Fruit fly (Drosophila melanogaster) whole organism, prepupa: ENCODE results near the gene CG5217.

Source experiments
- Blimp-1 ChIP-seq: fragments of 200-800 bp; sonication (Bioruptor generic); optimal IDR thresholded peaks from 3 replicates; lab custom pipeline; 2017; ENCODE audit warnings: missing biosample characterization, missing genetic modification characterization, mild to moderate bottlenecking, moderate library complexity, missing genetic modification reagents
- CG10631 ChIP-seq: fragments of 200-800 bp; sonication (Bioruptor generic); optimal IDR thresholded peaks from 2 replicates; lab custom pipeline; 2016; ENCODE audit warnings: missing biosample characterization, missing genetic modification characterization
- CG10669 ChIP-seq: fragments of 200-800 bp; sonication (Bioruptor generic); optimal IDR thresholded peaks from 3 replicates; lab custom pipeline; 2018; ENCODE audit warnings: missing biosample characterization, mild to moderate bottlenecking, missing genetic modification characterization, moderate library complexity
- CG11294 ChIP-seq: fragments of 200-800 bp; sonication (Bioruptor generic); IDR thresholded peaks from 2 replicates; pipeline ENCODE4 v1.3.6; 2022; ENCODE audit warnings: missing biosample characterization, missing genetic modification characterization
- CG11762 ChIP-seq: fragments of 200-800 bp; sonication (Bioruptor generic); optimal IDR thresholded peaks from 3 replicates; lab custom pipeline; 2016; ENCODE audit warnings: missing biosample characterization, missing genetic modification characterization; ENCODE audit not compliant: insufficient read depth
- CG11902 ChIP-seq: fragments of 200-800 bp; sonication (Bioruptor generic); optimal IDR thresholded peaks from 3 replicates; lab custom pipeline; 2016; ENCODE audit warnings: missing biosample characterization, missing genetic modification characterization
- CG15336 ChIP-seq: fragments of 200-800 bp; sonication (Bioruptor generic); IDR thresholded peaks from 2 replicates; pipeline ENCODE4 v1.3.6; 2022; ENCODE audit warnings: missing biosample characterization, missing genetic modification characterization
- CG16779 ChIP-seq: fragments of 200-800 bp; sonication (Bioruptor generic); optimal IDR thresholded peaks from 3 replicates; lab custom pipeline; 2017; ENCODE audit warnings: missing biosample characterization, mild to moderate bottlenecking, missing genetic modification characterization
- CG3032 ChIP-seq: fragments of 200-800 bp; optimal IDR thresholded peaks from 2 replicates; lab custom pipeline; 2019; ENCODE audit warnings: missing biosample characterization, mild to moderate bottlenecking, missing genetic modification characterization, moderate library complexity
- CG31627 ChIP-seq: fragments of 200-800 bp; sonication (Bioruptor generic); optimal IDR thresholded peaks from 3 replicates; lab custom pipeline; 2016; ENCODE audit warnings: missing biosample characterization, missing genetic modification characterization
- CG32006 ChIP-seq: fragments of 200-800 bp; sonication (Bioruptor generic); optimal IDR thresholded peaks from 3 replicates; lab custom pipeline; 2017; ENCODE audit warnings: missing biosample characterization, mild to moderate bottlenecking, missing genetic modification characterization
- CG34406 ChIP-seq: fragments of 200-800 bp; sonication (Bioruptor generic); optimal IDR thresholded peaks from 3 replicates; lab custom pipeline; 2016; ENCODE audit warnings: missing biosample characterization, missing genetic modification characterization
- CG3919 ChIP-seq: fragments of 200-800 bp; sonication (Bioruptor generic); optimal IDR thresholded peaks from 3 replicates; lab custom pipeline; 2016; ENCODE audit warnings: missing biosample characterization, missing genetic modification characterization
- CG6163 ChIP-seq: fragments of 200-800 bp; sonication (Bioruptor generic); IDR thresholded peaks from 3 replicates; pipeline ENCODE4 v1.3.6; 2022; ENCODE audit warnings: missing biosample characterization, missing genetic modification characterization
- CG6276 ChIP-seq: fragments of 200-800 bp; sonication (Bioruptor generic); optimal IDR thresholded peaks from 2 replicates; lab custom pipeline; 2017; ENCODE audit warnings: missing biosample characterization, mild to moderate bottlenecking, missing genetic modification characterization
- CG6854 ChIP-seq: fragments of 200-800 bp; sonication (Bioruptor generic); optimal IDR thresholded peaks from 2 replicates; lab custom pipeline; 2017; ENCODE audit warnings: missing biosample characterization, mild to moderate bottlenecking, missing genetic modification characterization
- CG7368 ChIP-seq: fragments of 200-800 bp; sonication (Bioruptor generic); optimal IDR thresholded peaks from 3 replicates; lab custom pipeline; 2016; ENCODE audit warnings: missing biosample characterization, missing genetic modification characterization
- CG8119 ChIP-seq: fragments of 200-800 bp; sonication (Bioruptor generic); IDR thresholded peaks from 3 replicates; pipeline ENCODE4 v1.3.6; 2022; ENCODE audit warnings: missing biosample characterization, missing genetic modification characterization
- CG8319 ChIP-seq: fragments of 200-800 bp; sonication (Bioruptor generic); optimal IDR thresholded peaks from 3 replicates; lab custom pipeline; 2016; ENCODE audit warnings: missing biosample characterization, missing genetic modification characterization
- CG8632 ChIP-seq: fragments of 200-800 bp; sonication (Bioruptor generic); optimal IDR thresholded peaks from 3 replicates; lab custom pipeline; 2016; ENCODE audit warnings: missing biosample characterization, missing genetic modification characterization
- CG9139 ChIP-seq: fragments of 200-800 bp; sonication (Bioruptor generic); optimal IDR thresholded peaks from 3 replicates; lab custom pipeline; 2017; ENCODE audit warnings: missing biosample characterization, mild to moderate bottlenecking, missing genetic modification characterization
- Eip75B ChIP-seq: fragments of 200-800 bp; sonication (Bioruptor generic); optimal IDR thresholded peaks from 3 replicates; lab custom pipeline; 2016; ENCODE audit warnings: missing biosample characterization, missing genetic modification characterization
- Eip78C ChIP-seq: fragments of 200-800 bp; sonication (Bioruptor generic); peaks from one replicate; lab custom pipeline; 2016; ENCODE audit warnings: missing biosample characterization, missing genetic modification characterization
- Eip93F ChIP-seq: fragments of 200-800 bp; sonication (Bioruptor generic); optimal IDR thresholded peaks from 2 replicates; lab custom pipeline; 2016; ENCODE audit warnings: missing biosample characterization, mild to moderate bottlenecking, missing genetic modification characterization
- Ets21C ChIP-seq: fragments of 200-800 bp; sonication (Bioruptor generic); optimal IDR thresholded peaks from 3 replicates; lab custom pipeline; 2016; ENCODE audit warnings: missing biosample characterization, missing genetic modification characterization
- Ets96B ChIP-seq: fragments of 200-800 bp; optimal IDR thresholded peaks from 2 replicates; lab custom pipeline; 2019; ENCODE audit warnings: missing biosample characterization, mild to moderate bottlenecking, missing genetic modification characterization, moderate library complexity
- Gug ChIP-seq: fragments of 200-800 bp; sonication (Bioruptor generic); IDR thresholded peaks from 2 replicates; pipeline ENCODE4 v1.3.6; 2022; ENCODE audit warnings: missing biosample characterization, missing genetic modification characterization
- Hr38 ChIP-seq: sonication (Bioruptor generic); optimal IDR thresholded peaks from 2 replicates; lab custom pipeline; 2016; ENCODE audit warnings: missing biosample characterization, missing genetic modification characterization
- Hr4 ChIP-seq: fragments of 200-800 bp; sonication (Bioruptor generic); optimal IDR thresholded peaks from 3 replicates; lab custom pipeline; 2016; ENCODE audit warnings: missing biosample characterization, missing genetic modification characterization
- Lpt ChIP-seq: fragments of 200-800 bp; sonication (Bioruptor generic); optimal IDR thresholded peaks from 3 replicates; lab custom pipeline; 2016; ENCODE audit warnings: missing biosample characterization, missing genetic modification characterization
- OdsH ChIP-seq: fragments of 200-800 bp; sonication (Bioruptor generic); optimal IDR thresholded peaks from 3 replicates; lab custom pipeline; 2016; ENCODE audit warnings: missing biosample characterization, missing genetic modification characterization
- Smox ChIP-seq: fragments of 200-800 bp; sonication (Bioruptor generic); optimal IDR thresholded peaks from 3 replicates; lab custom pipeline; 2016; ENCODE audit warnings: missing biosample characterization, missing genetic modification characterization
- Sox102F ChIP-seq: fragments of 200-800 bp; sonication (Bioruptor generic); optimal IDR thresholded peaks from 2 replicates; lab custom pipeline; 2016; ENCODE audit warnings: missing biosample characterization, mild to moderate bottlenecking, missing genetic modification characterization
- Sox14 ChIP-seq: fragments of 200-800 bp; sonication (Bioruptor generic); optimal IDR thresholded peaks from 3 replicates; lab custom pipeline; 2016; ENCODE audit warnings: missing biosample characterization, missing genetic modification characterization
- Sox15 ChIP-seq: fragments of 200-800 bp; sonication (Bioruptor generic); optimal IDR thresholded peaks from 3 replicates; lab custom pipeline; 2016; ENCODE audit warnings: missing biosample characterization, missing genetic modification characterization
- achi ChIP-seq: fragments of 200-800 bp; sonication (Bioruptor generic); optimal IDR thresholded peaks from 3 replicates; lab custom pipeline; 2016; ENCODE audit warnings: missing biosample characterization, missing genetic modification characterization
- acj6 ChIP-seq: fragments of 200-800 bp; sonication (Bioruptor generic); optimal IDR thresholded peaks from 3 replicates; lab custom pipeline; 2016; ENCODE audit warnings: missing biosample characterization, missing genetic modification characterization
- cyc ChIP-seq: fragments of 200-800 bp; sonication (Bioruptor generic); optimal IDR thresholded peaks from 3 replicates; lab custom pipeline; 2016; ENCODE audit warnings: missing biosample characterization, missing genetic modification characterization
- dac ChIP-seq: fragments of 200-800 bp; sonication (Bioruptor generic); optimal IDR thresholded peaks from 2 replicates; lab custom pipeline; 2017; ENCODE audit warnings: missing biosample characterization, mild to moderate bottlenecking, missing genetic modification characterization
- dsx ChIP-seq: fragments of 200-800 bp; optimal IDR thresholded peaks from 3 replicates; lab custom pipeline; 2019; ENCODE audit warnings: missing biosample characterization, mild to moderate bottlenecking, missing genetic modification characterization, moderate library complexity; ENCODE audit not compliant: poor library complexity, severe bottlenecking
- eg ChIP-seq: fragments of 200-800 bp; sonication (Bioruptor generic); IDR thresholded peaks from 3 replicates; pipeline ENCODE4 v1.3.6; 2022; ENCODE audit warnings: missing biosample characterization, missing genetic modification characterization
- esn ChIP-seq: fragments of 200-800 bp; sonication (Bioruptor generic); optimal IDR thresholded peaks from 2 replicates; lab custom pipeline; 2016; ENCODE audit warnings: missing biosample characterization, mild to moderate bottlenecking, missing genetic modification characterization, moderate library complexity
- fd59A ChIP-seq: fragments of 200-800 bp; sonication (Bioruptor generic); optimal IDR thresholded peaks from 2 replicates; lab custom pipeline; 2017; ENCODE audit warnings: missing biosample characterization, mild to moderate bottlenecking, missing genetic modification characterization, missing genetic modification reagents
- fd85E ChIP-seq: fragments of 200-800 bp; sonication (Bioruptor generic); optimal IDR thresholded peaks from 3 replicates; lab custom pipeline; 2016; ENCODE audit warnings: missing biosample characterization, missing genetic modification characterization
- fkh ChIP-seq: fragments of 200-800 bp; sonication (Bioruptor generic); optimal IDR thresholded peaks from 3 replicates; lab custom pipeline; 2017; ENCODE audit warnings: missing biosample characterization, mild to moderate bottlenecking, missing genetic modification characterization, moderate library complexity
- lz ChIP-seq: fragments of 200-800 bp; sonication (Bioruptor generic); optimal IDR thresholded peaks from 3 replicates; lab custom pipeline; 2016; ENCODE audit warnings: missing biosample characterization, missing genetic modification characterization
- pdm3 ChIP-seq: fragments of 200-800 bp; sonication (Bioruptor generic); optimal IDR thresholded peaks from 3 replicates; lab custom pipeline; 2016; ENCODE audit warnings: missing biosample characterization, missing genetic modification characterization
- salr ChIP-seq, 2 experiments: fragments of 200-800 bp; sonication (Bioruptor generic); optimal IDR thresholded peaks; 3 replicates each; lab custom pipeline; 2016 to 2018; ENCODE audit warnings: missing biosample characterization in 2 of 2, missing genetic modification characterization in 2 of 2, mild to moderate bottlenecking in 1 of 2
- ss ChIP-seq, 2 experiments: fragments of 200-800 bp; sonication (Bioruptor generic); optimal IDR thresholded peaks; 2 replicates in 1 of 2; 3 replicates in 1 of 2; lab custom pipeline; 2017 to 2018; ENCODE audit warnings: mild to moderate bottlenecking in 2 of 2, missing biosample characterization in 2 of 2, missing genetic modification characterization in 2 of 2, moderate library complexity in 1 of 2
- svp ChIP-seq: fragments of 200-800 bp; sonication (Bioruptor generic); peaks from one replicate; lab custom pipeline; 2016; ENCODE audit warnings: missing biosample characterization, missing genetic modification characterization
- topi ChIP-seq: fragments of 200-800 bp; sonication (Bioruptor generic); optimal IDR thresholded peaks from 3 replicates; lab custom pipeline; 2016; ENCODE audit warnings: missing biosample characterization, missing genetic modification characterization
- vri ChIP-seq: fragments of 200-800 bp; sonication (Bioruptor generic); optimal IDR thresholded peaks from 3 replicates; lab custom pipeline; 2016; ENCODE audit warnings: missing biosample characterization, mild to moderate bottlenecking, missing genetic modification characterization

CG5217 gene

dm6 chr3R:19226137-19226873 is 21.6 kb downstream of the CG5217 start, which contains the start of gene vib:
vib (minus strand) TSS chr3R:19226651.
- TF ChIP-seq Smox (GFP tag; lab: Kevin White, UChicago), result no peak
- no peak for TF ChIP-seq CG9139 (GFP tag; lab: Kevin White, UChicago)
- no peak for TF ChIP-seq Sox15 (GFP tag; lab: Kevin White, UChicago)
- no peak for TF ChIP-seq lz (GFP tag; lab: Kevin White, UChicago)
- TF ChIP-seq ss (GFP tag; optimal IDR thresholded peaks at IDR 0.05; lab: Kevin White, UChicago), result no peak
- TF ChIP-seq Blimp-1, result no peak
- peak; percentile 64 for TF ChIP-seq eg (GFP tag; lab: Robert Waterston, UW)
- no peak for TF ChIP-seq CG10631 (GFP tag; lab: Kevin White, UChicago)
- TF ChIP-seq vri, result peak; percentile 34
- TF ChIP-seq Gug, result no peak
- TF ChIP-seq CG3919 (GFP tag; lab: Kevin White, UChicago), result peak; percentile 30
- TF ChIP-seq achi (GFP tag; lab: Kevin White, UChicago), result no peak
- peak; percentile 75 for TF ChIP-seq CG15336 (GFP tag; lab: Robert Waterston, UW)
- no peak for TF ChIP-seq CG11902
- no peak for TF ChIP-seq Hr38 (GFP tag; lab: Kevin White, UChicago)
- no peak for TF ChIP-seq Eip93F (GFP tag; lab: Kevin White, UChicago)
- TF ChIP-seq CG6854, result no peak
- no peak for TF ChIP-seq acj6
- TF ChIP-seq Hr4, result no peak
- TF ChIP-seq esn, result peak; percentile 47
- peak; percentile 35 for TF ChIP-seq CG34406 (GFP tag; lab: Kevin White, UChicago)
- no peak for TF ChIP-seq Ets21C (GFP tag; lab: Kevin White, UChicago)
- TF ChIP-seq CG32006 (GFP tag; lab: Kevin White, UChicago), result no peak
- no peak for TF ChIP-seq fkh (GFP tag; lab: Kevin White, UChicago)
- TF ChIP-seq Sox102F (GFP tag; lab: Kevin White, UChicago), result peak; percentile 3
- no peak for TF ChIP-seq cyc
- no peak for TF ChIP-seq fd59A (GFP tag; lab: Kevin White, UChicago)
- TF ChIP-seq Sox14, result no peak
- TF ChIP-seq Ets96B (tag; lab: Kevin White, UChicago), result peak; percentile 48
- no peak for TF ChIP-seq salr (GFP tag; optimal IDR thresholded peaks at IDR 0.05; lab: Kevin White, UChicago)
- no peak for TF ChIP-seq CG10669 (GFP tag; lab: Kevin White, UChicago)
- TF ChIP-seq CG7368, result no peak
- TF ChIP-seq fd85E (GFP tag; lab: Kevin White, UChicago), result no peak
- no peak for TF ChIP-seq Lpt (GFP tag; lab: Kevin White, UChicago)
- TF ChIP-seq CG6163 (GFP tag; lab: Robert Waterston, UW), result peak; percentile 61; the same call in 2 of the 3 replicates
- peak; percentile 16 for TF ChIP-seq topi
- no peak for TF ChIP-seq OdsH (GFP tag; lab: Kevin White, UChicago)
- no peak for TF ChIP-seq CG16779
- no peak for TF ChIP-seq CG11294
- TF ChIP-seq Eip78C (GFP tag; lab: Kevin White, UChicago), result peak; percentile 47
- TF ChIP-seq CG11762 (GFP tag; lab: Kevin White, UChicago), result no peak
- no peak for TF ChIP-seq dac (GFP tag; lab: Kevin White, UChicago)
- TF ChIP-seq dsx (GFP tag; lab: Kevin White, UChicago), result no peak
- TF ChIP-seq CG8119, result peak; percentile 55; the same call in 1 of the 3 replicates
- no peak for TF ChIP-seq CG8319 (GFP tag; lab: Kevin White, UChicago)
- peak; percentile 58 for TF ChIP-seq svp (GFP tag; lab: Kevin White, UChicago)
- peak; percentile 6 for TF ChIP-seq pdm3 (GFP tag; lab: Kevin White, UChicago)
- TF ChIP-seq CG8632 (GFP tag; lab: Kevin White, UChicago), result peak; percentile 29
- TF ChIP-seq Eip75B (GFP tag; lab: Kevin White, UChicago), result no peak
- TF ChIP-seq CG6276 (GFP tag; lab: Kevin White, UChicago), result no peak
- peak; percentile 51 for TF ChIP-seq CG3032 (tag; lab: Kevin White, UChicago)
- TF ChIP-seq CG31627, result no peak
